Fruit fly (Drosophila melanogaster): ENCODE data around the gene Raf.

The Raf gene

dm6 chrX:2254020-2254626 lies 41.1 kb upstream of the Raf start, which contains the start of gene CG3091 (continued):
- TF ChIP-seq fd102C (GFP tag; optimal IDR thresholded peaks at IDR 0.05) (no peak), CG11723 (GFP tag; optimal IDR thresholded peaks at IDR 0.05) (no peak), amos (GFP tag; IDR thresholded peaks at IDR 0.05; ENCODE audit: partially characterized antibody) (no peak), Elba2 (GFP tag; optimal IDR thresholded peaks at IDR 0.05) (no peak), phol (tag; optimal IDR thresholded peaks at IDR 0.05) (no peak), CG7839 (tag; optimal IDR thresholded peaks at IDR 0.05) (no peak), CG30431 (GFP tag; optimal IDR thresholded peaks at IDR 0.05) (no peak), caup (GFP tag; optimal IDR thresholded peaks at IDR 0.05; ENCODE audit: severe bottlenecking) (peak; percentile 20), Fer3 (tag; optimal IDR thresholded peaks at IDR 0.05) (no peak), MBD-R2 (GFP tag; IDR thresholded peaks at IDR 0.05) (no peak), Blimp-1 (GFP tag; optimal IDR thresholded peaks at IDR 0.05) (no peak), CG10543 (GFP tag; optimal IDR thresholded peaks at IDR 0.05) (no peak), sug (tag; optimal IDR thresholded peaks at IDR 0.05) (peak; percentile 53), Awh (GFP tag; IDR thresholded peaks at IDR 0.05) (no peak), bowl (GFP tag; IDR thresholded peaks at IDR 0.05) (no peak), jing (GFP tag; optimal IDR thresholded peaks at IDR 0.05) (no peak), CG3407 (GFP tag; optimal IDR thresholded peaks at IDR 0.05) (no peak), Neu2 (GFP tag; optimal IDR thresholded peaks at IDR 0.05; ENCODE audit: borderline replicate concordance) (no peak), CG32767 (GFP tag; IDR thresholded peaks at IDR 0.05) (no peak), CG10654 (GFP tag; optimal IDR thresholded peaks at IDR 0.05) (no peak), CG7963 (GFP tag; IDR thresholded peaks at IDR 0.05; ENCODE audit: partially characterized antibody) (no peak), CG9215 (GFP tag; IDR thresholded peaks at IDR 0.05) (no peak), Abd-B (GFP tag; optimal IDR thresholded peaks at IDR 0.05) (no peak), CG10431 (GFP tag; optimal IDR thresholded peaks at IDR 0.05) (no peak), CG1233 (GFP tag; optimal IDR thresholded peaks at IDR 0.05) (no peak), CG7745 (tag; optimal IDR thresholded peaks at IDR 0.05) (no peak)

- TF ChIP-seq so (GFP tag; IDR thresholded peaks at IDR 0.05): no peak
- TF ChIP-seq Vsx1 (GFP tag; optimal IDR thresholded peaks at IDR 0.05): no peak
- no peak for TF ChIP-seq Adf1 (GFP tag; IDR thresholded peaks at IDR 0.05)
- TF ChIP-seq gce (GFP tag; IDR thresholded peaks at IDR 0.05): no peak
- TF ChIP-seq CG17802 (tag; optimal IDR thresholded peaks at IDR 0.05): no peak
- no peak for TF ChIP-seq CG10462 (GFP tag; optimal IDR thresholded peaks at IDR 0.05)
- peak; percentile 29 for TF ChIP-seq Med (GFP tag)
- TF ChIP-seq Asciz (GFP tag; optimal IDR thresholded peaks at IDR 0.05): no peak
- TF ChIP-seq Max (GFP tag; optimal IDR thresholded peaks at IDR 0.05): no peak
- TF ChIP-seq hth (optimal IDR thresholded peaks at IDR 0.05): no peak
- peak; percentile 38 for TF ChIP-seq yki (optimal IDR thresholded peaks at IDR 0.05)
- no peak for TF ChIP-seq CG7987 (GFP tag; optimal IDR thresholded peaks at IDR 0.05)
- TF ChIP-seq Dref (GFP tag; IDR thresholded peaks at IDR 0.05): no peak
- TF ChIP-seq HmgD (GFP tag; optimal IDR thresholded peaks at IDR 0.05): no peak
- no peak for TF ChIP-seq Jarid2 (GFP tag; optimal IDR thresholded peaks at IDR 0.05)
- no peak for TF ChIP-seq ci (GFP tag; IDR thresholded peaks at IDR 0.05)
- no peak for TF ChIP-seq MBD-R2 (GFP tag; IDR thresholded peaks at IDR 0.05)
- peak; percentile 71 to 95 for TF ChIP-seq Trl (optimal IDR thresholded peaks at IDR 0.05)
- TF ChIP-seq Trl (GFP tag; optimal IDR thresholded peaks at IDR 0.05): no peak
- TF ChIP-seq Fer3 (tag; optimal IDR thresholded peaks at IDR 0.05): no peak
- TF ChIP-seq BtbVII (GFP tag; optimal IDR thresholded peaks at IDR 0.05): no peak
- no peak for TF ChIP-seq CG12769 (tag; optimal IDR thresholded peaks at IDR 0.05)
- no peak for TF ChIP-seq CG7786 (GFP tag; optimal IDR thresholded peaks at IDR 0.05)
- TF ChIP-seq Scr (GFP tag; IDR thresholded peaks at IDR 0.05; ENCODE audit: partially characterized antibody): no peak
- TF ChIP-seq CG1832 (GFP tag; optimal IDR thresholded peaks at IDR 0.05): peak; percentile 70
- no peak for TF ChIP-seq CG30020 (tag; optimal IDR thresholded peaks at IDR 0.05)
Observed at dm6 chrX:2255035-2255434, 40.2 kb upstream of the Raf start.
